Worm (Caenorhabditis elegans): ENCODE measurements around the gene Y45G5AM.7.

Gene Y45G5AM.7

DNA sequence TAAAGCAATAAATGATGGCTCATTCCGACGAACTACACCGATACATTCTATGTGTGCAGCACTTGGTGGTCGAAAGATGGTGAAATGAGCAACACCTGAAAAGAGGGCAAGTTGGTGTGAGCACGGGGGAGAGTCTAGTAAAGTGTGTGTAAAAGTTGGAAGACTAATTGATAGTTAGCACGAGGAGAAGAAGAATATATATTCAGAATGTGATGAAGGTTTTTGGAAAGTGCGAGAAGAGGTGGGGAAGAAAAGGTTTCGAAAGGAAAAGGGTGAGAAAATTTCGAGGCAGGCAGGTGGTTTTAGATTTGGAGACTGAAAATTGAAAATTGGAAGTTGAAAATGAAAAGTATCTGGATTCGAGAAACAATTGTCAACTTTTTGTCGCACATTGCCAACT is 17.8 kb downstream of the Y45G5AM.7 start, which contains the start of gene Y45G5AM.6:
Gene Y45G5AM.6 (minus strand): TSS at position 101 of the 400 bp plus-strand sequence.
- no peak for TF ChIP-seq elt-1 (tag; optimal IDR thresholded peaks at IDR 0.05)
- no peak for TF ChIP-seq F13H6.1 (tag; optimal IDR thresholded peaks at IDR 0.05)
- TF ChIP-seq lin-39 (tag; optimal IDR thresholded peaks at IDR 0.05) = no peak
- TF ChIP-seq unc-55 (GFP tag; optimal IDR thresholded peaks at IDR 0.05) = no peak
- TF ChIP-seq ZK546.5 (tag; optimal IDR thresholded peaks at IDR 0.05) = no peak
- TF ChIP-seq lin-11 (tag; optimal IDR thresholded peaks at IDR 0.05) = no peak
- no peak for TF ChIP-seq lsy-2 (tag; optimal IDR thresholded peaks at IDR 0.05)
- TF ChIP-seq nhr-237 (tag; optimal IDR thresholded peaks at IDR 0.05) = no peak
- no peak for TF ChIP-seq dmd-4 (tag; optimal IDR thresholded peaks at IDR 0.05)

DNA sequence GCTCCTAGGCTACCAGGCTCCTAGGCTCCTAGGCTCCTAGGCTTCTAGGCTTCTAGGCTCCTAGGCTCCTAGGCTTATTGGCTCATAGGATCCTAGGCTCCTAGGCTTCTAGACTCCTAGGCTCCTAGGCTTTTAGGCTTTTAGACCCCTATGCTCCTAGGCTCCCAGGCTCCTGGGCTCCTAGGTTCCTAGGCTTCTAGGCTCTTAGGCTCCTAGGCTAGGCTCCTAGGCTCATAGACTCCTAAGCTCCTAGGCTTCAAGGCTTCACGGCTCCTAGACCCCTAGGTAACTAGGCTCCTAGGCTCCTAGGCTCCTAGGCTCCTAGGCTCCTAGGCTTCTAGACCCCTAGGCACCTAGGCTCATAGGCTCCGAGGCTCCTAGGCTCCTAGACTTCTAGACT is 18.6 kb downstream of the Y45G5AM.7 start:
- TF ChIP-seq F13H6.1 (tag; optimal IDR thresholded peaks at IDR 0.05) (no peak), aly-2 (tag; optimal IDR thresholded peaks at IDR 0.05) (no peak), nhr-11 (tag; optimal IDR thresholded peaks at IDR 0.05) (no peak)

ce11 chrV:4144205-4144604 is 25.8 kb downstream of the Y45G5AM.7 start, which contains the start of gene Y45G5AL.1:
Gene Y45G5AL.1, plus strand, starts transcription at chrV:4144505.
- TF ChIP-seq nhr-11 (tag; optimal IDR thresholded peaks at IDR 0.05) = no peak
- no peak for TF ChIP-seq ZK546.5 (tag; optimal IDR thresholded peaks at IDR 0.05)
- TF ChIP-seq snpc-4 (tag; optimal IDR thresholded peaks at IDR 0.05) = no peak
- no peak for TF ChIP-seq aly-2 (tag; optimal IDR thresholded peaks at IDR 0.05)
- no peak for TF ChIP-seq nhr-6 (tag; optimal IDR thresholded peaks at IDR 0.05)
- no peak for TF ChIP-seq Y55F3AM.14 (GFP tag; optimal IDR thresholded peaks at IDR 0.05)
- TF ChIP-seq nhr-21 (tag; optimal IDR thresholded peaks at IDR 0.05) = no peak
- no peak for TF ChIP-seq sem-4 (tag; optimal IDR thresholded peaks at IDR 0.05)

DNA sequence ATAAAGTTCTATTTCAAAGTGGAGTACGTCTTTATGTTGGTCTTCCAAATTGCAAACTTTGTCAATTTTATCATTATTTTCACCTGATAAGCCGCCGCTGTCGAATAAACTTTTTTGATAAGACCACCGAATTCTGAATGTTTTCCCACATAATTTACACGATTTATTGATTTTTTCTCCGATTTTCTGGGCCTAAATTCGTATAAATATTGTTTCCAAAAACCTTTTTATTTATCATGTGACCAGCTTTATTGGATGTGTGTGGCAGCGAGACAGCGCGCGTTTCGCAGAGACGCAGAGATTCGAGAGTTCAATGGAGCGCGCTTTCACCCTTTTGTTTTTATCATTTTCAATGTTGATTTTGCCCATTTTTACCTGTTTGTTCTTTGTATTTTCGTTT is 27.0 kb downstream of the Y45G5AM.7 start:
- TF ChIP-seq gmeb-1 (tag; optimal IDR thresholded peaks at IDR 0.05) (peak; percentile 78), C34F6.9 (tag; optimal IDR thresholded peaks at IDR 0.05) (peak; percentile 95), blmp-1 (tag; optimal IDR thresholded peaks at IDR 0.05; ENCODE audit: insufficient read depth) (peak; percentile 27), lsy-2 (tag; optimal IDR thresholded peaks at IDR 0.05) (peak; percentile 53 to 90), skn-1 (tag; optimal IDR thresholded peaks at IDR 0.05) (no peak), nhr-11 (tag; optimal IDR thresholded peaks at IDR 0.05) (no peak), ztf-4 (tag; optimal IDR thresholded peaks at IDR 0.05) (peak; percentile 63), fos-1 (tag; optimal IDR thresholded peaks at IDR 0.05) (peak; percentile 40), lin-11 (tag; optimal IDR thresholded peaks at IDR 0.05) (peak; percentile 38), unc-55 (GFP tag; optimal IDR thresholded peaks at IDR 0.05) (peak; percentile 77), snpc-4 (tag; optimal IDR thresholded peaks at IDR 0.05) (peak; percentile 4), sem-4 (tag; optimal IDR thresholded peaks at IDR 0.05) (peak; percentile 73), crh-2 (tag; optimal IDR thresholded peaks at IDR 0.05) (peak; percentile 87), nhr-25 (tag; optimal IDR thresholded peaks at IDR 0.05) (peak; percentile 91), ceh-16 (tag; optimal IDR thresholded peaks at IDR 0.05) (no peak), zag-1 (tag; optimal IDR thresholded peaks at IDR 0.05) (peak; percentile 40), sma-3 (GFP tag; optimal IDR thresholded peaks at IDR 0.05) (peak; percentile 78), nhr-77 (tag; optimal IDR thresholded peaks at IDR 0.05) (no peak), nhr-23 (tag; optimal IDR thresholded peaks at IDR 0.05) (no peak), lin-39 (tag; optimal IDR thresholded peaks at IDR 0.05) (no peak), dmd-4 (tag; optimal IDR thresholded peaks at IDR 0.05) (no peak), unc-62 (GFP tag; optimal IDR thresholded peaks at IDR 0.05) (no peak), mbf-1 (tag; optimal IDR thresholded peaks at IDR 0.05) (no peak), nhr-21 (tag; optimal IDR thresholded peaks at IDR 0.05) (peak; percentile 72), ztf-11 (tag; optimal IDR thresholded peaks at IDR 0.05) (no peak), alr-1 (tag; optimal IDR thresholded peaks at IDR 0.05) (no peak), mab-5 (tag; optimal IDR thresholded peaks at IDR 0.05) (peak; percentile 82), lin-13 (GFP tag; optimal IDR thresholded peaks at IDR 0.05) (peak; percentile 78), ceh-82 (tag; optimal IDR thresholded peaks at IDR 0.05) (no peak), unc-39 (tag; optimal IDR thresholded peaks at IDR 0.05) (no peak), nhr-129 (tag; optimal IDR thresholded peaks at IDR 0.05) (peak; percentile 60), mdl-1 (tag; optimal IDR thresholded peaks at IDR 0.05) (peak in 1 of 2 experiments; percentile 33), nhr-237 (tag; optimal IDR thresholded peaks at IDR 0.05) (no peak), nhr-6 (tag; optimal IDR thresholded peaks at IDR 0.05) (no peak), elt-1 (tag; optimal IDR thresholded peaks at IDR 0.05) (no peak), elt-3 (tag; optimal IDR thresholded peaks at IDR 0.05) (no peak), ama-1 (optimal IDR thresholded peaks at IDR 0.05) (no peak), R02D3.7 (tag; optimal IDR thresholded peaks at IDR 0.05) (no peak), sma-9 (GFP tag; optimal IDR thresholded peaks at IDR 0.05) (peak; percentile 89), sma-9 (tag; optimal IDR thresholded peaks at IDR 0.05) (no peak), egl-27 (tag; optimal IDR thresholded peaks at IDR 0.05) (peak; percentile 54), aly-2 (tag; optimal IDR thresholded peaks at IDR 0.05) (no peak), nhr-10 (tag; optimal IDR thresholded peaks at IDR 0.05) (no peak), Y55F3AM.14 (GFP tag; optimal IDR thresholded peaks at IDR 0.05) (peak; percentile 69), ZK546.5 (tag; optimal IDR thresholded peaks at IDR 0.05) (no peak)

Measured in whole organism, L2 larva.